Fruit fly (Drosophila melanogaster) S2 (cell line): ENCODE measurements around the gene CG18213.
"Not testable (repeated sequence)": the region's sequence is repeated elsewhere in the genome, so short reads cannot be mapped to it uniquely, and the experiment has no call there.

Experiments used
- CG8478 ChIP-seq: fragments of >200 bp; optimal IDR thresholded peaks from 2 replicates; lab custom pipeline; 2018
- CTCF ChIP-seq, 2 experiments: fragments of >200 bp; optimal IDR thresholded peaks; 2 replicates each; lab custom pipeline; 2018

CG18213 gene

DNA sequence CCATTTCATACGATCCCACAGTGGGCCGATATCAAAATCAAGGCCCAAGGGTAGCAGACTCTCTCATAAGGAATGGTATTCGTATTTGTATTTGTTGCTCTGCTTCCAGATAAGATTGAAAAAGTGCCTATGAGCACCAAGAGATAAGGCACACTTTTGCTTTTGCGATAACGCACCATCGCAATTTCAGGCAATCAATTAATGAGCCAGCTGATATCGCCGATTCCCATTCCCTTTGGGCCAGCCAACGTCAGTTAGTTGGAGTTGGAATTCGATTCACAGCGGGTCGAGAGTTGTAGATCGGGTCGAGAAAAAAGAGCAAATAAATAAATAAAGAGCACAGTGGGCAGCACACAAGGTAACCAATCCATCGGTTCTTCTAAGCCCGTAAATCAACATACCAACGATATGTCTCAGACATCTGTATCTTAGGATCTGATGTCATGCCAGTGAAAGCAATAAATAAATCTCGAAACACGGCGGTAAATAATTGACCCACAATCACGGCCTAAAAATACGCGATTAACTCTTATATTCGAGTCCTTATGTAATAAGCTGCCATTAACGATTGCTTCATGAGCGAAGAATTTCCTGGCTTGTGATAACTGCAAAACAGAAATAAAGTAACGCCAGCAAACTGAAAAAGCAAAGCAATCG is 31.9 kb downstream of the CG18213 start, which contains the start of gene CG8907:
Gene CG8907, plus strand, starts transcription at position 252 of the 657 bp plus-strand sequence.
- TF ChIP-seq CG8478 (lab: Kevin White, UChicago) (no peak), CTCF (optimal IDR thresholded peaks at IDR 0.05; lab: Kevin White, UChicago) (no peak)

- TF ChIP-seq CG8478 (lab: Kevin White, UChicago) (no peak), CTCF (optimal IDR thresholded peaks at IDR 0.05; lab: Kevin White, UChicago) (no peak)
Observed at dm6 chr3R:17007336-17007735, 32.7 kb downstream of the CG18213 start.

dm6 chr3R:17003468-17003867 is 36.5 kb downstream of the CG18213 start:
- no peak for TF ChIP-seq CTCF (optimal IDR thresholded peaks at IDR 0.05; lab: Kevin White, UChicago)
- TF ChIP-seq CG8478 (lab: Kevin White, UChicago), result no peak

dm6 chr3R:17002218-17003110 is 37.5 kb downstream of the CG18213 start, which contains the start of the genes Sf3a1 and Irc:
Gene Sf3a1, minus strand, starts transcription at chr3R:17002355.
Gene Irc, plus strand, starts transcription at chr3R:17002875.
- TF ChIP-seq CG8478 (lab: Kevin White, UChicago), result no peak
- TF ChIP-seq CTCF (optimal IDR thresholded peaks at IDR 0.05; lab: Kevin White, UChicago), result peak; percentile 39 to 49

dm6 chr3R:16996059-16996959 is 43.7 kb downstream of the CG18213 start, which contains the start of the genes EMC2A and CG3534:
Gene EMC2A, minus strand, starts transcription at chr3R:16996071.
Gene CG3534, plus strand, starts transcription at chr3R:16996446.
- no peak for TF ChIP-seq CTCF (optimal IDR thresholded peaks at IDR 0.05; lab: Kevin White, UChicago)
- TF ChIP-seq CG8478 (lab: Kevin White, UChicago), result no peak

DNA sequence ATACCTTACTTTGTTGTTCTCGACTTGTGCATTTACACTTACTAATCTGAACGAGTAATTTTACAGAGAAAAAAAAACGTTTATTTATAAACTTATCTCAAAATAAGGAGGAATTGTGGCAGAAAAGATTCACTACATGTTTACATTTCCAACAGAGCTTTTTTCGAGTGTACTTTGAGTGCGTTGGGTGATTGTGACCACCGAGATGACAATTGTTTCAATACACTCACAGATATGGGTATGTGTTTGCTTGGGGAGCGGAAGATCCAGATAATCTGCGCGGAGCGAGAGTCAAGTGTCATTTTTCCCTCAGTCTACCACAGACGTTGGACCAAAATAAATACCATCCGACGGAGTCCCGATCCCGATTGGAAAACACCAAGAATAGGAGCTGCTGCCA is 47.3 kb downstream of the CG18213 start, which contains the start of gene CG31274:
Gene CG31274, plus strand, starts transcription at position 301 of the 400 bp plus-strand sequence.
- TF ChIP-seq CG8478 (lab: Kevin White, UChicago); CTCF (optimal IDR thresholded peaks at IDR 0.05; lab: Kevin White, UChicago): not testable (repeated sequence)

- TF ChIP-seq CG8478 (lab: Kevin White, UChicago) (no peak), CTCF (optimal IDR thresholded peaks at IDR 0.05; lab: Kevin White, UChicago) (no peak)
Observed at dm6 chr3R:16991781-16992180, 48.2 kb downstream of the CG18213 start, which contains the start of gene EMC2B. Gene EMC2B, minus strand, starts transcription at chr3R:16991878.

DNA sequence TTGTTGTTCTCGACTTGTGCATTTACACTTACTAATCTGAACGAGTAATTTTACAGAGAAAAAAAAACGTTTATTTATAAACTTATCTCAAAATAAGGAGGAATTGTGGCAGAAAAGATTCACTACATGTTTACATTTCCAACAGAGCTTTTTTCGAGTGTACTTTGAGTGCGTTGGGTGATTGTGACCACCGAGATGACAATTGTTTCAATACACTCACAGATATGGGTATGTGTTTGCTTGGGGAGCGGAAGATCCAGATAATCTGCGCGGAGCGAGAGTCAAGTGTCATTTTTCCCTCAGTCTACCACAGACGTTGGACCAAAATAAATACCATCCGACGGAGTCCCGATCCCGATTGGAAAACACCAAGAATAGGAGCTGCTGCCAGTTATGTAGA is 51.5 kb downstream of the CG18213 start, which contains the start of gene MESK4:
Gene MESK4, plus strand, starts transcription at position 301 of the 400 bp plus-strand sequence.
- TF ChIP-seq CG8478 (lab: Kevin White, UChicago); CTCF (optimal IDR thresholded peaks at IDR 0.05; lab: Kevin White, UChicago): not testable (repeated sequence)

DNA sequence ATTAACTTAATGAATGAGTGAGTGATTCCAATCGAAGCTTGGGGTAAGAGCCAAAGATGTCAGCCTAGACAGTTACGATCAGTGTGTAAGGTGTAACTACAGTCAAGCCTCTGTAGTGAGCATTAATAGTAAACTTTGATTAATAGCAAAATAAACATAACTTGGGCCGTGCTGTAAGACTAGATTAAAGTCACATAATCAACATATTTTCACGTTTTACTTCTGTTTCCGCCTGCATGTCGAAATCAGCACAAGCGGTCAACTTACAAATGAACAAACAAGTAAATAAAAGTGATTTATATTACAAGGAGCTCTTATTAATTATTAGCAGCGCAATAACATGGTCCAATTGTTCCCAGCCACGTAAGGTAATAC is 52.1 kb downstream of the CG18213 start:
- no peak for TF ChIP-seq CG8478 (lab: Kevin White, UChicago)
- TF ChIP-seq CTCF (optimal IDR thresholded peaks at IDR 0.05; lab: Kevin White, UChicago), result no peak

- TF ChIP-seq CTCF (optimal IDR thresholded peaks at IDR 0.05; lab: Kevin White, UChicago) (no peak), CG8478 (lab: Kevin White, UChicago) (no peak)
Observed at dm6 chr3R:16987220-16987923, 52.6 kb downstream of the CG18213 start, which contains the start of gene CG18622. Gene CG18622, minus strand, starts transcription at chr3R:16987732.
